Worm (Caenorhabditis elegans): Measurements from ENCODE around the gene F09C6.13.

The F09C6.13 gene

DNA sequence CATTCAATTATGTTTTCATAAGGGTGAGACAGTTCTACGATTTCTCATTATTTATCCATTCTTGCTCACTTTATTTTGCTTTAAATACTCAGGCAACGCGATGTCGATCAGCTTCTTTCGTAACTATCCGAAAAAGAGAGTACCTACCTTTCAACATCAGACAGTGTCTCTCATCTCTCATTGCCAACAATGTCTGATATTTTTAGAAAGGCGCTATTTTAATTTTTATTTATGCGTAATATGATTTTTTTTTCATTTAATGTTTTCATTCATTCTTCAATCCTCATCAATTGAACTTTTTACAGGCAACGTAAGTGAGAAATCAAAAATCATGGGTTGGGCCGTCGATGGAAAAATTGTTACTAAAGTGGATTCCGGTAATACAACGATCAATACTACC is at the start of gene F09C6.13:
Gene F09C6.13, plus strand, starts transcription at position 301 of the 400 bp plus-strand sequence.
- TF ChIP-seq lsy-2 (tag; optimal IDR thresholded peaks at IDR 0.05) (no peak), blmp-1 (tag; optimal IDR thresholded peaks at IDR 0.05) (no peak), elt-1 (tag; optimal IDR thresholded peaks at IDR 0.05; ENCODE audit: borderline replicate concordance, insufficient read depth) (no peak), mls-2 (tag; optimal IDR thresholded peaks at IDR 0.05) (no peak), sptf-1 (tag; optimal IDR thresholded peaks at IDR 0.05) (no peak), ceh-43 (GFP tag; optimal IDR thresholded peaks at IDR 0.05) (no peak), unc-39 (tag; optimal IDR thresholded peaks at IDR 0.05) (no peak), ces-1 (GFP tag; optimal IDR thresholded peaks at IDR 0.05) (no peak), zip-8 (tag; optimal IDR thresholded peaks at IDR 0.05) (no peak), elt-3 (tag; optimal IDR thresholded peaks at IDR 0.05) (no peak), nhr-2 (tag; optimal IDR thresholded peaks at IDR 0.05) (no peak), lin-13 (tag; optimal IDR thresholded peaks at IDR 0.05) (no peak), pha-4 (tag; optimal IDR thresholded peaks at IDR 0.05) (no peak), lin-32 (GFP tag; optimal IDR thresholded peaks at IDR 0.05) (no peak), ztf-11 (tag; optimal IDR thresholded peaks at IDR 0.05) (no peak), sem-2 (GFP tag; optimal IDR thresholded peaks at IDR 0.05) (no peak), cnd-1 (tag; optimal IDR thresholded peaks at IDR 0.05) (no peak), mab-5 (tag; optimal IDR thresholded peaks at IDR 0.05) (no peak), drap-1 (GFP tag; optimal IDR thresholded peaks at IDR 0.05) (no peak), snpc-4 (tag; optimal IDR thresholded peaks at IDR 0.05) (no peak)

ce11 chrV:16836100-16836499 is 48.7 kb upstream of the F09C6.13 start:
- TF ChIP-seq cnd-1 (tag; optimal IDR thresholded peaks at IDR 0.05) (no peak), ces-1 (GFP tag; optimal IDR thresholded peaks at IDR 0.05) (no peak), elt-3 (tag; optimal IDR thresholded peaks at IDR 0.05) (no peak), pha-4 (tag; optimal IDR thresholded peaks at IDR 0.05) (no peak), mep-1 (tag; optimal IDR thresholded peaks at IDR 0.05) (no peak), nhr-12 (tag; optimal IDR thresholded peaks at IDR 0.05) (no peak), flh-1 (GFP tag; optimal IDR thresholded peaks at IDR 0.05) (no peak), ceh-43 (GFP tag; optimal IDR thresholded peaks at IDR 0.05) (no peak), sptf-1 (tag; optimal IDR thresholded peaks at IDR 0.05) (no peak), tbx-8 (GFP tag; optimal IDR thresholded peaks at IDR 0.05) (no peak), ceh-39 (tag; optimal IDR thresholded peaks at IDR 0.05) (no peak), nhr-76 (tag; optimal IDR thresholded peaks at IDR 0.05) (no peak), ham-2 (GFP tag; optimal IDR thresholded peaks at IDR 0.05) (no peak), mls-2 (tag; optimal IDR thresholded peaks at IDR 0.05) (no peak)

DNA sequence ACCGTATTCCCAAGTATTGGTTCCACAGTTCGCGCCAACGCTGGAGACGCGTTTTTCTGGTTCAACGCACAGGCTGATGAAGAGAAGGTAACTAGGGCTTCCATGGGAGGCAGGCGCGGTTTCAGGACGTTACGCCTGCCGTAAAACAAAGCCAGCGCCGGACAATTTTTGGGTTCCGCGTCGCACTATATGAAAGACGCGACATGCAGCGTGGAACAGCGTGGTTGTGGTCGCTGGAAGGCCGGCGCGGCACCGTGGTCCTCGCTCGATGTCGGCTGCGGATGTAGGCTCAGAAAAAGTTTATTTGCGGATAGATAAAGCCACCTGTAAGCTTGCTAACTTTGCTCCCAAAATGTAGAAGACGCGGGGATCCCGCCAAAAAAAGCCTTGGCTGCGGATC is 46.4 kb upstream of the F09C6.13 start:
- no peak for TF ChIP-seq lin-13 (tag; optimal IDR thresholded peaks at IDR 0.05)
- TF ChIP-seq mab-5 (tag; optimal IDR thresholded peaks at IDR 0.05), result no peak
- no peak for TF ChIP-seq unc-62 (GFP tag; optimal IDR thresholded peaks at IDR 0.05)
- no peak for TF ChIP-seq drap-1 (GFP tag; optimal IDR thresholded peaks at IDR 0.05)
- TF ChIP-seq elt-1 (tag; optimal IDR thresholded peaks at IDR 0.05; ENCODE audit: borderline replicate concordance, insufficient read depth), result no peak
- TF ChIP-seq mls-2 (tag; optimal IDR thresholded peaks at IDR 0.05), result no peak
- no peak for TF ChIP-seq lsy-2 (tag; optimal IDR thresholded peaks at IDR 0.05)
- no peak for TF ChIP-seq tbx-8 (GFP tag; optimal IDR thresholded peaks at IDR 0.05)
- no peak for TF ChIP-seq elt-3 (tag; optimal IDR thresholded peaks at IDR 0.05)
- TF ChIP-seq ztf-11 (tag; optimal IDR thresholded peaks at IDR 0.05), result no peak
- TF ChIP-seq unc-120 (tag; optimal IDR thresholded peaks at IDR 0.05; ENCODE audit: poor library complexity, severe bottlenecking), result no peak
- no peak for TF ChIP-seq hlh-1 (tag; optimal IDR thresholded peaks at IDR 0.05)
- no peak for TF ChIP-seq ces-1 (GFP tag; optimal IDR thresholded peaks at IDR 0.05)

ce11 chrV:16840283-16840682 is 44.6 kb upstream of the F09C6.13 start:
- no peak for TF ChIP-seq hlh-1 (tag; optimal IDR thresholded peaks at IDR 0.05)
- TF ChIP-seq pha-4 (tag; optimal IDR thresholded peaks at IDR 0.05), result no peak
- no peak for TF ChIP-seq nhr-2 (tag; optimal IDR thresholded peaks at IDR 0.05)
- no peak for TF ChIP-seq unc-120 (tag; optimal IDR thresholded peaks at IDR 0.05; ENCODE audit: poor library complexity, severe bottlenecking)
- no peak for TF ChIP-seq flh-1 (GFP tag; optimal IDR thresholded peaks at IDR 0.05)
- TF ChIP-seq mab-5 (tag; optimal IDR thresholded peaks at IDR 0.05), result no peak
- no peak for TF ChIP-seq nhr-28 (tag; optimal IDR thresholded peaks at IDR 0.05)
- no peak for TF ChIP-seq ceh-83 (GFP tag; optimal IDR thresholded peaks at IDR 0.05)
- no peak for TF ChIP-seq mep-1 (tag; optimal IDR thresholded peaks at IDR 0.05)
- no peak for TF ChIP-seq ceh-39 (tag; optimal IDR thresholded peaks at IDR 0.05)
- TF ChIP-seq snpc-4 (tag; optimal IDR thresholded peaks at IDR 0.05), result no peak
- TF ChIP-seq nhr-12 (tag; optimal IDR thresholded peaks at IDR 0.05), result no peak

Data from whole organism, mixed stage, embryonic.